Worm (Caenorhabditis elegans): Measurements from ENCODE around the gene ZK354.2.

ce11 chrIV:5281457-5281856 is 31.7 kb upstream of the ZK354.2 start:
- TF ChIP-seq nfya-1 (tag; optimal IDR thresholded peaks at IDR 0.05) = no peak
- TF ChIP-seq fkh-10 (GFP tag; optimal IDR thresholded peaks at IDR 0.05) = no peak
- no peak for TF ChIP-seq ama-1 (optimal IDR thresholded peaks at IDR 0.05)
- TF ChIP-seq che-1 (tag; optimal IDR thresholded peaks at IDR 0.05) = no peak
- TF ChIP-seq pag-3 (tag; optimal IDR thresholded peaks at IDR 0.05; ENCODE audit: borderline replicate concordance) = no peak
- TF ChIP-seq elt-2 (tag; optimal IDR thresholded peaks at IDR 0.05) = no peak
- no peak for TF ChIP-seq zip-5 (tag; optimal IDR thresholded peaks at IDR 0.05)
- no peak for TF ChIP-seq sox-4 (tag; optimal IDR thresholded peaks at IDR 0.05)
- TF ChIP-seq ceh-24 (tag; optimal IDR thresholded peaks at IDR 0.05) = no peak
- no peak for TF ChIP-seq pqm-1 (tag; optimal IDR thresholded peaks at IDR 0.05)
- TF ChIP-seq pha-4 (tag; optimal IDR thresholded peaks at IDR 0.05) = no peak
- TF ChIP-seq lim-6 (tag; optimal IDR thresholded peaks at IDR 0.05) = no peak
- no peak for TF ChIP-seq C08G9.2 (tag; optimal IDR thresholded peaks at IDR 0.05)
